Fruit fly (Drosophila melanogaster): ENCODE results near the gene Eig71Eb.

Gene Eig71Eb

dm6 chr3L:15625676-15626414 is 23.9 kb upstream of the Eig71Eb start (continued):
- TF ChIP-seq stwl (tag; optimal IDR thresholded peaks at IDR 0.05) (no peak), CG17612 (GFP tag; IDR thresholded peaks at IDR 0.05) (peak; percentile 45; the same call in 1 of the 2 replicates), tio (GFP tag; optimal IDR thresholded peaks at IDR 0.05) (peak; percentile 91), CG8478 (optimal IDR thresholded peaks at IDR 0.05) (no peak), Doc2 (GFP tag; IDR thresholded peaks at IDR 0.05) (no peak), CG14710 (tag; optimal IDR thresholded peaks at IDR 0.05) (peak; percentile 94), CG2116 (GFP tag; optimal IDR thresholded peaks at IDR 0.05) (peak; percentile 67), PHDP (tag; optimal IDR thresholded peaks at IDR 0.05) (peak; percentile 95), fd64A (GFP tag; optimal IDR thresholded peaks at IDR 0.05) (peak; percentile 80), CG11247 (GFP tag; IDR thresholded peaks at IDR 0.05) (no peak; the same call in 1 of the 2 replicates), hkb (optimal IDR thresholded peaks at IDR 0.05) (no peak), hkb (GFP tag; IDR thresholded peaks at IDR 0.05) (peak; percentile 88), zf30C (GFP tag; optimal IDR thresholded peaks at IDR 0.05) (peak; percentile 64), CG7839 (tag; optimal IDR thresholded peaks at IDR 0.05) (peak; percentile 96), CG4404 (GFP tag; IDR thresholded peaks at IDR 0.05) (peak; percentile 75), CG16813 (GFP tag; IDR thresholded peaks at IDR 0.05; ENCODE audit: partially characterized antibody) (no peak), bsh (GFP tag; optimal IDR thresholded peaks at IDR 0.05) (peak; percentile 86 to 94), Dfd (GFP tag; optimal IDR thresholded peaks at IDR 0.05) (no peak), abd-A (tag; optimal IDR thresholded peaks at IDR 0.05) (peak; percentile 14), CG1603 (tag; optimal IDR thresholded peaks at IDR 0.05) (peak; percentile 38), aop (GFP tag; IDR thresholded peaks at IDR 0.05) (peak; percentile 28; the same call in 1 of the 2 replicates), CG9215 (GFP tag; IDR thresholded peaks at IDR 0.05) (peak; percentile 87), eve (GFP tag; optimal IDR thresholded peaks at IDR 0.05) (peak in 1 of 2 experiments; percentile 92), CG6854 (GFP tag; optimal IDR thresholded peaks at IDR 0.05) (peak; percentile 81), MESR4 (GFP tag; optimal IDR thresholded peaks at IDR 0.05) (no peak), vvl (GFP tag; IDR thresholded peaks at IDR 0.05) (peak; percentile 84), Ptx1 (GFP tag; IDR thresholded peaks at IDR 0.05) (peak; percentile 90), mld (GFP tag; IDR thresholded peaks at IDR 0.05; ENCODE audit: partially characterized antibody) (no peak), crp (GFP tag; optimal IDR thresholded peaks at IDR 0.05) (peak in 1 of 2 experiments; percentile 43), CG12659 (GFP tag; optimal IDR thresholded peaks at IDR 0.05) (peak; percentile 91), CG9437 (GFP tag; optimal IDR thresholded peaks at IDR 0.05) (peak; percentile 94), CG7987 (GFP tag; optimal IDR thresholded peaks at IDR 0.05) (peak; percentile 81), NC2β (GFP tag; optimal IDR thresholded peaks at IDR 0.05) (peak; percentile 6), ems (GFP tag; optimal IDR thresholded peaks at IDR 0.05) (peak; percentile 40), Stat92E (GFP tag; optimal IDR thresholded peaks at IDR 0.05) (peak in 1 of 3 experiments; percentile 74), CG17186 (GFP tag; optimal IDR thresholded peaks at IDR 0.05) (peak; percentile 17), CG15514 (GFP tag; optimal IDR thresholded peaks at IDR 0.05) (peak; percentile 57), CG16863 (GFP tag; optimal IDR thresholded peaks at IDR 0.05) (no peak), sens (GFP tag) (peak; percentile 93), CG1233 (GFP tag; optimal IDR thresholded peaks at IDR 0.05) (peak; percentile 87), odd (GFP tag; optimal IDR thresholded peaks at IDR 0.05) (peak; percentile 84), CG7786 (GFP tag; optimal IDR thresholded peaks at IDR 0.05) (peak; percentile 34), hbn (GFP tag; IDR thresholded peaks at IDR 0.05; ENCODE audit: partially characterized antibody) (no peak), shn (GFP tag; optimal IDR thresholded peaks at IDR 0.05) (no peak), emc (GFP tag; optimal IDR thresholded peaks at IDR 0.05) (peak; percentile 23), CG13296 (GFP tag; optimal IDR thresholded peaks at IDR 0.05) (peak; percentile 79), ATbp (GFP tag; optimal IDR thresholded peaks at IDR 0.05) (peak; percentile 92), CG17359 (tag; optimal IDR thresholded peaks at IDR 0.05) (peak; percentile 93)

Data from whole organism, embryonic.